Fruit fly (Drosophila melanogaster) whole organism, prepupa: ENCODE results near the gene kek6.

ENCODE experiments used
- Blimp-1 ChIP-seq: fragments of 200-800 bp; sonication (Bioruptor generic); optimal IDR thresholded peaks from 3 replicates; lab custom pipeline; 2017; ENCODE audit warnings: missing biosample characterization, missing genetic modification characterization, mild to moderate bottlenecking, moderate library complexity, missing genetic modification reagents
- CG10631 ChIP-seq: fragments of 200-800 bp; sonication (Bioruptor generic); optimal IDR thresholded peaks from 2 replicates; lab custom pipeline; 2016; ENCODE audit warnings: missing biosample characterization, missing genetic modification characterization
- CG10669 ChIP-seq: fragments of 200-800 bp; sonication (Bioruptor generic); optimal IDR thresholded peaks from 3 replicates; lab custom pipeline; 2018; ENCODE audit warnings: missing biosample characterization, mild to moderate bottlenecking, missing genetic modification characterization, moderate library complexity
- CG11294 ChIP-seq: fragments of 200-800 bp; sonication (Bioruptor generic); IDR thresholded peaks from 2 replicates; pipeline ENCODE4 v1.3.6; 2022; ENCODE audit warnings: missing biosample characterization, missing genetic modification characterization
- CG11762 ChIP-seq: fragments of 200-800 bp; sonication (Bioruptor generic); optimal IDR thresholded peaks from 3 replicates; lab custom pipeline; 2016; ENCODE audit warnings: missing biosample characterization, missing genetic modification characterization; ENCODE audit not compliant: insufficient read depth
- CG11902 ChIP-seq: fragments of 200-800 bp; sonication (Bioruptor generic); optimal IDR thresholded peaks from 3 replicates; lab custom pipeline; 2016; ENCODE audit warnings: missing biosample characterization, missing genetic modification characterization
- CG1621 ChIP-seq: fragments of 200-800 bp; sonication (Bioruptor generic); optimal IDR thresholded peaks from 3 replicates; lab custom pipeline; 2018; ENCODE audit warnings: missing biosample characterization, mild to moderate bottlenecking, missing genetic modification characterization
- CG16779 ChIP-seq: fragments of 200-800 bp; sonication (Bioruptor generic); optimal IDR thresholded peaks from 3 replicates; lab custom pipeline; 2017; ENCODE audit warnings: missing biosample characterization, mild to moderate bottlenecking, missing genetic modification characterization
- CG3032 ChIP-seq: fragments of 200-800 bp; optimal IDR thresholded peaks from 2 replicates; lab custom pipeline; 2019; ENCODE audit warnings: missing biosample characterization, mild to moderate bottlenecking, missing genetic modification characterization, moderate library complexity
- CG31627 ChIP-seq: fragments of 200-800 bp; sonication (Bioruptor generic); optimal IDR thresholded peaks from 3 replicates; lab custom pipeline; 2016; ENCODE audit warnings: missing biosample characterization, missing genetic modification characterization
- CG32006 ChIP-seq: fragments of 200-800 bp; sonication (Bioruptor generic); optimal IDR thresholded peaks from 3 replicates; lab custom pipeline; 2017; ENCODE audit warnings: missing biosample characterization, mild to moderate bottlenecking, missing genetic modification characterization
- CG34406 ChIP-seq: fragments of 200-800 bp; sonication (Bioruptor generic); optimal IDR thresholded peaks from 3 replicates; lab custom pipeline; 2016; ENCODE audit warnings: missing biosample characterization, missing genetic modification characterization
- CG4318 ChIP-seq: fragments of 200-800 bp; sonication (Bioruptor generic); optimal IDR thresholded peaks from 3 replicates; lab custom pipeline; 2017; ENCODE audit warnings: missing biosample characterization, mild to moderate bottlenecking, missing genetic modification characterization
- CG6163 ChIP-seq: fragments of 200-800 bp; sonication (Bioruptor generic); IDR thresholded peaks from 3 replicates; pipeline ENCODE4 v1.3.6; 2022; ENCODE audit warnings: missing biosample characterization, missing genetic modification characterization
- CG6276 ChIP-seq: fragments of 200-800 bp; sonication (Bioruptor generic); optimal IDR thresholded peaks from 2 replicates; lab custom pipeline; 2017; ENCODE audit warnings: missing biosample characterization, mild to moderate bottlenecking, missing genetic modification characterization
- CG6854 ChIP-seq: fragments of 200-800 bp; sonication (Bioruptor generic); optimal IDR thresholded peaks from 2 replicates; lab custom pipeline; 2017; ENCODE audit warnings: missing biosample characterization, mild to moderate bottlenecking, missing genetic modification characterization
- CG8119 ChIP-seq: fragments of 200-800 bp; sonication (Bioruptor generic); IDR thresholded peaks from 3 replicates; pipeline ENCODE4 v1.3.6; 2022; ENCODE audit warnings: missing biosample characterization, missing genetic modification characterization
- CG8319 ChIP-seq: fragments of 200-800 bp; sonication (Bioruptor generic); optimal IDR thresholded peaks from 3 replicates; lab custom pipeline; 2016; ENCODE audit warnings: missing biosample characterization, missing genetic modification characterization
- CG8632 ChIP-seq: fragments of 200-800 bp; sonication (Bioruptor generic); optimal IDR thresholded peaks from 3 replicates; lab custom pipeline; 2016; ENCODE audit warnings: missing biosample characterization, missing genetic modification characterization
- CG9139 ChIP-seq: fragments of 200-800 bp; sonication (Bioruptor generic); optimal IDR thresholded peaks from 3 replicates; lab custom pipeline; 2017; ENCODE audit warnings: missing biosample characterization, mild to moderate bottlenecking, missing genetic modification characterization
- Eip75B ChIP-seq: fragments of 200-800 bp; sonication (Bioruptor generic); optimal IDR thresholded peaks from 3 replicates; lab custom pipeline; 2016; ENCODE audit warnings: missing biosample characterization, missing genetic modification characterization
- Eip78C ChIP-seq: fragments of 200-800 bp; sonication (Bioruptor generic); peaks from one replicate; lab custom pipeline; 2016; ENCODE audit warnings: missing biosample characterization, missing genetic modification characterization
- Eip93F ChIP-seq: fragments of 200-800 bp; sonication (Bioruptor generic); optimal IDR thresholded peaks from 2 replicates; lab custom pipeline; 2016; ENCODE audit warnings: missing biosample characterization, mild to moderate bottlenecking, missing genetic modification characterization
- Ets21C ChIP-seq: fragments of 200-800 bp; sonication (Bioruptor generic); optimal IDR thresholded peaks from 3 replicates; lab custom pipeline; 2016; ENCODE audit warnings: missing biosample characterization, missing genetic modification characterization
- Hr38 ChIP-seq: sonication (Bioruptor generic); optimal IDR thresholded peaks from 2 replicates; lab custom pipeline; 2016; ENCODE audit warnings: missing biosample characterization, missing genetic modification characterization
- OdsH ChIP-seq: fragments of 200-800 bp; sonication (Bioruptor generic); optimal IDR thresholded peaks from 3 replicates; lab custom pipeline; 2016; ENCODE audit warnings: missing biosample characterization, missing genetic modification characterization
- Smox ChIP-seq: fragments of 200-800 bp; sonication (Bioruptor generic); optimal IDR thresholded peaks from 3 replicates; lab custom pipeline; 2016; ENCODE audit warnings: missing biosample characterization, missing genetic modification characterization
- Sox102F ChIP-seq: fragments of 200-800 bp; sonication (Bioruptor generic); optimal IDR thresholded peaks from 2 replicates; lab custom pipeline; 2016; ENCODE audit warnings: missing biosample characterization, mild to moderate bottlenecking, missing genetic modification characterization
- Sox14 ChIP-seq: fragments of 200-800 bp; sonication (Bioruptor generic); optimal IDR thresholded peaks from 3 replicates; lab custom pipeline; 2016; ENCODE audit warnings: missing biosample characterization, missing genetic modification characterization
- Sox15 ChIP-seq: fragments of 200-800 bp; sonication (Bioruptor generic); optimal IDR thresholded peaks from 3 replicates; lab custom pipeline; 2016; ENCODE audit warnings: missing biosample characterization, missing genetic modification characterization
- achi ChIP-seq: fragments of 200-800 bp; sonication (Bioruptor generic); optimal IDR thresholded peaks from 3 replicates; lab custom pipeline; 2016; ENCODE audit warnings: missing biosample characterization, missing genetic modification characterization
- acj6 ChIP-seq: fragments of 200-800 bp; sonication (Bioruptor generic); optimal IDR thresholded peaks from 3 replicates; lab custom pipeline; 2016; ENCODE audit warnings: missing biosample characterization, missing genetic modification characterization
- cyc ChIP-seq: fragments of 200-800 bp; sonication (Bioruptor generic); optimal IDR thresholded peaks from 3 replicates; lab custom pipeline; 2016; ENCODE audit warnings: missing biosample characterization, missing genetic modification characterization
- dac ChIP-seq: fragments of 200-800 bp; sonication (Bioruptor generic); optimal IDR thresholded peaks from 2 replicates; lab custom pipeline; 2017; ENCODE audit warnings: missing biosample characterization, mild to moderate bottlenecking, missing genetic modification characterization
- eg ChIP-seq: fragments of 200-800 bp; sonication (Bioruptor generic); IDR thresholded peaks from 3 replicates; pipeline ENCODE4 v1.3.6; 2022; ENCODE audit warnings: missing biosample characterization, missing genetic modification characterization
- esn ChIP-seq: fragments of 200-800 bp; sonication (Bioruptor generic); optimal IDR thresholded peaks from 2 replicates; lab custom pipeline; 2016; ENCODE audit warnings: missing biosample characterization, mild to moderate bottlenecking, missing genetic modification characterization, moderate library complexity
- fd59A ChIP-seq: fragments of 200-800 bp; sonication (Bioruptor generic); optimal IDR thresholded peaks from 2 replicates; lab custom pipeline; 2017; ENCODE audit warnings: missing biosample characterization, mild to moderate bottlenecking, missing genetic modification characterization, missing genetic modification reagents
- fd85E ChIP-seq: fragments of 200-800 bp; sonication (Bioruptor generic); optimal IDR thresholded peaks from 3 replicates; lab custom pipeline; 2016; ENCODE audit warnings: missing biosample characterization, missing genetic modification characterization
- fkh ChIP-seq: fragments of 200-800 bp; sonication (Bioruptor generic); optimal IDR thresholded peaks from 3 replicates; lab custom pipeline; 2017; ENCODE audit warnings: missing biosample characterization, mild to moderate bottlenecking, missing genetic modification characterization, moderate library complexity
- lz ChIP-seq: fragments of 200-800 bp; sonication (Bioruptor generic); optimal IDR thresholded peaks from 3 replicates; lab custom pipeline; 2016; ENCODE audit warnings: missing biosample characterization, missing genetic modification characterization
- net ChIP-seq: fragments of 200-800 bp; sonication (Bioruptor generic); optimal IDR thresholded peaks from 3 replicates; lab custom pipeline; 2016; ENCODE audit warnings: missing biosample characterization, missing genetic modification characterization
- spab ChIP-seq: fragments of 200-800 bp; sonication (Bioruptor generic); optimal IDR thresholded peaks from 2 replicates; lab custom pipeline; 2017; ENCODE audit warnings: missing biosample characterization, mild to moderate bottlenecking, missing genetic modification characterization, missing genetic modification reagents
- ss ChIP-seq, 2 experiments: fragments of 200-800 bp; sonication (Bioruptor generic); optimal IDR thresholded peaks; 2 replicates in 1 of 2; 3 replicates in 1 of 2; lab custom pipeline; 2017 to 2018; ENCODE audit warnings: mild to moderate bottlenecking in 2 of 2, missing biosample characterization in 2 of 2, missing genetic modification characterization in 2 of 2, moderate library complexity in 1 of 2
- topi ChIP-seq: fragments of 200-800 bp; sonication (Bioruptor generic); optimal IDR thresholded peaks from 3 replicates; lab custom pipeline; 2016; ENCODE audit warnings: missing biosample characterization, missing genetic modification characterization

Gene kek6

dm6 chr3R:31610639-31611594 is 11.0 kb upstream of the kek6 start, which contains the start of gene Med (continued):
- TF ChIP-seq CG6163 (no peak), net (GFP tag; lab: Kevin White, UChicago) (peak; percentile 42), fd59A (GFP tag; lab: Kevin White, UChicago) (no peak), CG16779 (peak; percentile 5), Eip78C (GFP tag; lab: Kevin White, UChicago) (peak; percentile 74), CG6854 (peak; percentile 19)

dm6 chr3R:31612564-31612963 is 9.4 kb upstream of the kek6 start, which contains the start of gene CycG:
TSS of gene CycG (minus strand) at chr3R:31612664.
- no peak for TF ChIP-seq achi (GFP tag; lab: Kevin White, UChicago)
- no peak for TF ChIP-seq CG10669
- TF ChIP-seq Eip93F (GFP tag; lab: Kevin White, UChicago) = no peak
- no peak for TF ChIP-seq CG3032 (tag; lab: Kevin White, UChicago)
- TF ChIP-seq eg (GFP tag; lab: Robert Waterston, UW) = no peak
- TF ChIP-seq topi (GFP tag; lab: Kevin White, UChicago) = no peak
- TF ChIP-seq fkh (GFP tag; lab: Kevin White, UChicago) = no peak
- no peak for TF ChIP-seq Sox102F
- TF ChIP-seq CG6276 (GFP tag; lab: Kevin White, UChicago) = no peak
- no peak for TF ChIP-seq OdsH
- TF ChIP-seq Smox (GFP tag; lab: Kevin White, UChicago) = no peak
- no peak for TF ChIP-seq CG11762 (GFP tag; lab: Kevin White, UChicago)

DNA sequence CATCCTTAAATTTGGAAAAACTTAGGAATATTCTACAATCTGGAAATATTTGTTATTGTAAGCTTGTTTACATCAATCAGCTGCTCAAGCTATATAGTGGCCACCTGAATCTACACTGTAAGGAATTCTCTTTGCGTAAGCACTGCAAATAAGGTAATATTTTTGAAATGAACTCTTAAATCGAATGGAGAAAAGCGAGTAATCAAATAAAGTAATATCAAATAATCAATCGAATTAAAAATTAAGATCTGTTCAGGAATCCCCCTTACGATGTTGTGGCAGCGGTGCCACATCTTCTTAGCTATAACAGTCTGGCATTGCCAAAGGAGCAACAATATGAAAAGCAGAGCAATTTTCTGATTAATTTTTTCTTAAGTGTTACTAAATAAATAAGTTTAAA is 5.9 kb upstream of the kek6 start, which contains the start of the genes Mnat9 and CG1792:
Gene Mnat9 (minus strand): TSS at position 160 of the 400 bp plus-strand sequence.
Gene CG1792 (plus strand): TSS at position 303 of the 400 bp plus-strand sequence.
- TF ChIP-seq CG3032 (tag; lab: Kevin White, UChicago) = peak; percentile 99
- TF ChIP-seq spab = peak; percentile 95
- peak; percentile 98 for TF ChIP-seq CG8119 (GFP tag; lab: Robert Waterston, UW)
- TF ChIP-seq acj6 (GFP tag; lab: Kevin White, UChicago) = peak; percentile 99
- peak; percentile 99 for TF ChIP-seq CG4318 (GFP tag; lab: Kevin White, UChicago)
- peak; percentile 97 for TF ChIP-seq Eip93F (GFP tag; lab: Kevin White, UChicago)
- TF ChIP-seq CG11762 (GFP tag; lab: Kevin White, UChicago) = peak; percentile 98
- TF ChIP-seq Sox15 = peak; percentile 99
- peak; percentile 98 for TF ChIP-seq CG8632 (GFP tag; lab: Kevin White, UChicago)
- TF ChIP-seq CG1621 = peak; percentile 98
- TF ChIP-seq Hr38 (GFP tag; lab: Kevin White, UChicago) = peak; percentile 96
- TF ChIP-seq dac (GFP tag; lab: Kevin White, UChicago) = peak; percentile 98
- TF ChIP-seq fd85E (GFP tag; lab: Kevin White, UChicago) = peak; percentile 91
- TF ChIP-seq CG11902 (GFP tag; lab: Kevin White, UChicago) = peak; percentile 99
- peak; percentile 100 for TF ChIP-seq Sox14 (GFP tag; lab: Kevin White, UChicago)
- peak; percentile 90 to 95 for TF ChIP-seq ss (GFP tag; optimal IDR thresholded peaks at IDR 0.05; lab: Kevin White, UChicago)
- peak; percentile 100 for TF ChIP-seq Eip78C (GFP tag; lab: Kevin White, UChicago)
- TF ChIP-seq Blimp-1 (GFP tag; lab: Kevin White, UChicago) = peak; percentile 89
- peak; percentile 99 for TF ChIP-seq esn (GFP tag; lab: Kevin White, UChicago)
- peak; percentile 92 for TF ChIP-seq CG16779
- TF ChIP-seq Eip75B (GFP tag; lab: Kevin White, UChicago) = peak; percentile 99
- TF ChIP-seq CG8319 (GFP tag; lab: Kevin White, UChicago) = peak; percentile 99
- TF ChIP-seq CG34406 (GFP tag; lab: Kevin White, UChicago) = peak; percentile 99
- TF ChIP-seq cyc = peak; percentile 99
- peak; percentile 99 for TF ChIP-seq lz (GFP tag; lab: Kevin White, UChicago)
- peak; percentile 95 for TF ChIP-seq fd59A (GFP tag; lab: Kevin White, UChicago)
- TF ChIP-seq CG31627 (GFP tag; lab: Kevin White, UChicago) = peak; percentile 99
- peak; percentile 100 for TF ChIP-seq CG6163
- TF ChIP-seq CG32006 = peak; percentile 99
- peak; percentile 99 for TF ChIP-seq CG11294 (GFP tag; lab: Robert Waterston, UW)
- TF ChIP-seq CG10631 (GFP tag; lab: Kevin White, UChicago) = peak; percentile 99
- peak; percentile 99 for TF ChIP-seq topi (GFP tag; lab: Kevin White, UChicago)
- TF ChIP-seq CG9139 (GFP tag; lab: Kevin White, UChicago) = peak; percentile 91
- TF ChIP-seq CG10669 = peak; percentile 99
- peak; percentile 99 for TF ChIP-seq Ets21C (GFP tag; lab: Kevin White, UChicago)
- TF ChIP-seq fkh (GFP tag; lab: Kevin White, UChicago) = peak; percentile 95
